Fruit fly (Drosophila melanogaster): Measurements from ENCODE around the gene spoon.

The spoon gene

dm6 chrX:5429778-5430576 is 9.3 kb upstream of the spoon start (continued):
- TF ChIP-seq gsb (GFP tag; IDR thresholded peaks at IDR 0.05) (peak; percentile 87), ac (GFP tag; optimal IDR thresholded peaks at IDR 0.05) (no peak), slp2 (GFP tag; optimal IDR thresholded peaks at IDR 0.05) (peak; percentile 29), CG7745 (tag; optimal IDR thresholded peaks at IDR 0.05) (no peak), CG5953 (GFP tag; IDR thresholded peaks at IDR 0.05) (no peak; the same call in 1 of the 2 replicates), sob (GFP tag; IDR thresholded peaks at IDR 0.05) (peak; percentile 88), H2.0 (GFP tag; IDR thresholded peaks at IDR 0.05) (peak; percentile 66), GATAe (GFP tag; conservative IDR thresholded peaks at IDR 0.05) (peak; percentile 57; the same call in 1 of the 2 replicates), sug (tag; optimal IDR thresholded peaks at IDR 0.05) (peak; percentile 85), fu2 (GFP tag; optimal IDR thresholded peaks at IDR 0.05) (peak; percentile 72), Doc3 (GFP tag; IDR thresholded peaks at IDR 0.05; ENCODE audit: partially characterized antibody) (no peak), zen2 (GFP tag; IDR thresholded peaks at IDR 0.05; ENCODE audit: partially characterized antibody) (no peak), vnd (GFP tag; IDR thresholded peaks at IDR 0.05; ENCODE audit: partially characterized antibody) (no peak), dan (GFP tag; IDR thresholded peaks at IDR 0.05) (no peak), dmrt99B (tag; optimal IDR thresholded peaks at IDR 0.05) (peak; percentile 82), CG13296 (GFP tag; optimal IDR thresholded peaks at IDR 0.05) (peak; percentile 90), Bdp1 (GFP tag; optimal IDR thresholded peaks at IDR 0.05) (no peak), fd3F (GFP tag; optimal IDR thresholded peaks at IDR 0.05) (peak; percentile 82), CG15514 (GFP tag; optimal IDR thresholded peaks at IDR 0.05) (peak; percentile 75), hb (GFP tag; IDR thresholded peaks at IDR 0.05; ENCODE audit: partially characterized antibody) (no peak), CG8924 (tag; optimal IDR thresholded peaks at IDR 0.05) (peak; percentile 74), Hr3 (GFP tag; optimal IDR thresholded peaks at IDR 0.05) (peak; percentile 64), Drgx (GFP tag; IDR thresholded peaks at IDR 0.05) (peak; percentile 89), Nf-YA (GFP tag; IDR thresholded peaks at IDR 0.05) (peak; percentile 30; the same call in 1 of the 2 replicates), CG10654 (GFP tag; optimal IDR thresholded peaks at IDR 0.05) (peak; percentile 35), CG18476 (GFP tag; optimal IDR thresholded peaks at IDR 0.05) (peak; percentile 51), BtbVII (GFP tag; optimal IDR thresholded peaks at IDR 0.05) (peak; percentile 84), Mrtf (GFP tag; IDR thresholded peaks at IDR 0.05) (peak; percentile 75; the same call in 2 of the 3 replicates), Elba2 (GFP tag; optimal IDR thresholded peaks at IDR 0.05) (no peak), en (GFP tag; optimal IDR thresholded peaks at IDR 0.05) (peak; percentile 26), pan (optimal IDR thresholded peaks at IDR 0.05) (no peak), pan (GFP tag; optimal IDR thresholded peaks at IDR 0.05 in 1 of 2, IDR thresholded peaks at IDR 0.05 in 1 of 2) (peak in 1 of 2 experiments; percentile 83), cas (GFP tag; IDR thresholded peaks at IDR 0.05) (peak; percentile 69; the same call in 1 of the 2 replicates), CG10147 (GFP tag; optimal IDR thresholded peaks at IDR 0.05) (peak; percentile 87), CG10274 (GFP tag; optimal IDR thresholded peaks at IDR 0.05) (peak; percentile 61), Side (GFP tag; optimal IDR thresholded peaks at IDR 0.05) (peak; percentile 69), CG4820 (GFP tag; optimal IDR thresholded peaks at IDR 0.05) (peak; percentile 67), ems (GFP tag; optimal IDR thresholded peaks at IDR 0.05) (peak; percentile 78), Hand (GFP tag; optimal IDR thresholded peaks at IDR 0.05) (peak; percentile 78), amos (GFP tag; IDR thresholded peaks at IDR 0.05; ENCODE audit: partially characterized antibody) (peak; percentile 22; the same call in 1 of the 2 replicates), Dek (tag; optimal IDR thresholded peaks at IDR 0.05) (peak; percentile 82), hbn (GFP tag; IDR thresholded peaks at IDR 0.05; ENCODE audit: partially characterized antibody) (no peak), tup (GFP tag; optimal IDR thresholded peaks at IDR 0.05) (peak; percentile 5), kah (GFP tag; optimal IDR thresholded peaks at IDR 0.05) (peak; percentile 27), abd-A (tag; optimal IDR thresholded peaks at IDR 0.05) (peak; percentile 7), Hr78 (GFP tag; optimal IDR thresholded peaks at IDR 0.05) (peak in 1 of 2 experiments; percentile 0), dm (GFP tag; optimal IDR thresholded peaks at IDR 0.05) (peak; percentile 27), CG2889 (GFP tag; IDR thresholded peaks at IDR 0.05) (0 out of 3 replicates have a peak, but pooled peaks have one; percentile 35)
